Worm (Caenorhabditis elegans): ENCODE data around the gene K05F1.1.

ce11 chrII:5820282-5820762 lies 19.1 kb downstream of the K05F1.1 start, which contains the start of gene ehs-1:
- TF ChIP-seq med-1 (GFP tag; optimal IDR thresholded peaks at IDR 0.05; ENCODE audit: insufficient read depth) = no peak
- TF ChIP-seq ref-1 (GFP tag; conservative IDR thresholded peaks at IDR 0.05) = no peak
